Fruit fly (Drosophila melanogaster): ENCODE results near the gene CG4955.

dm6 chrX:17132685-17133084 is 51.4 kb downstream of the CG4955 start:
- TF ChIP-seq CG1620 (GFP tag; optimal IDR thresholded peaks at IDR 0.05) (no peak), CG7045 (GFP tag; optimal IDR thresholded peaks at IDR 0.05) (no peak), Clk (GFP tag; optimal IDR thresholded peaks at IDR 0.05) (no peak), tj (GFP tag; optimal IDR thresholded peaks at IDR 0.05) (no peak), CG12768 (GFP tag; optimal IDR thresholded peaks at IDR 0.05) (no peak), Crg-1 (GFP tag; optimal IDR thresholded peaks at IDR 0.05) (no peak)
